Worm (Caenorhabditis elegans): ENCODE data around the gene Y25C1A.8.

Y25C1A.8 gene

ce11 chrII:3096857-3097256 lies 20.1 kb upstream of the Y25C1A.8 start, which contains the start of gene Y25C1A.14:
Y25C1A.14 (minus strand) TSS chrII:3096957.
- TF ChIP-seq him-1 (tag; optimal IDR thresholded peaks at IDR 0.05), result no peak
- no peak for TF ChIP-seq dao-5 (tag; optimal IDR thresholded peaks at IDR 0.05)
- TF ChIP-seq W03F9.2 (tag; optimal IDR thresholded peaks at IDR 0.05), result no peak

DNA sequence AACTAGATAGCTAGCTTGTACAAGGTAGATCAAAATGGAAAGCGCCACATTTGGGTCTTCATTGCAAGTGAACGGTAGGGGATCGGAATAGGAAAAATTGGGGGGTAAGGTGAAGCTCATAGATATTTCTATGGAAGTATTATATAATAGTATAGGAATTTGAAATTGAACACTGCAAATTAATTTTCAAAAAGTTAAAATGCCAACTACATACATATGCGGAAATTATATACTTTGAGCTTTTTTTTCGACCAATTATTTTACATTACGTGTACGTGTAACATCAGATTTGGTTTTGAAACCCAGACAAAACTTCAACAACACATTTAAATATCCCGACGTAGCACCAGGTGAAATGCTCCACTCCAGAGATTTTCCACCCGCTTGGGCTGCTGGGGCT lies 19.3 kb upstream of the Y25C1A.8 start, which contains the start of gene srg-23:
Gene srg-23, minus strand, starts transcription at position 101 of the 400 bp plus-strand sequence.
- TF ChIP-seq dao-5 (tag; optimal IDR thresholded peaks at IDR 0.05) (no peak), W03F9.2 (tag; optimal IDR thresholded peaks at IDR 0.05) (no peak), him-1 (tag; optimal IDR thresholded peaks at IDR 0.05) (no peak)

- TF ChIP-seq W03F9.2 (tag; optimal IDR thresholded peaks at IDR 0.05) (no peak), dao-5 (tag; optimal IDR thresholded peaks at IDR 0.05) (no peak), him-1 (tag; optimal IDR thresholded peaks at IDR 0.05) (no peak)
These were observed 16.6 kb upstream of the Y25C1A.8 start, which contains the start of gene srg-22 for ce11 chrII:3093352-3093751. srg-22 (minus strand) TSS chrII:3093452.

ce11 chrII:3091268-3091667 lies 14.5 kb upstream of the Y25C1A.8 start, which contains the start of gene srg-21:
srg-21 (minus strand) TSS chrII:3091368.
- TF ChIP-seq W03F9.2 (tag; optimal IDR thresholded peaks at IDR 0.05) (no peak), dao-5 (tag; optimal IDR thresholded peaks at IDR 0.05) (no peak), him-1 (tag; optimal IDR thresholded peaks at IDR 0.05) (no peak)

DNA sequence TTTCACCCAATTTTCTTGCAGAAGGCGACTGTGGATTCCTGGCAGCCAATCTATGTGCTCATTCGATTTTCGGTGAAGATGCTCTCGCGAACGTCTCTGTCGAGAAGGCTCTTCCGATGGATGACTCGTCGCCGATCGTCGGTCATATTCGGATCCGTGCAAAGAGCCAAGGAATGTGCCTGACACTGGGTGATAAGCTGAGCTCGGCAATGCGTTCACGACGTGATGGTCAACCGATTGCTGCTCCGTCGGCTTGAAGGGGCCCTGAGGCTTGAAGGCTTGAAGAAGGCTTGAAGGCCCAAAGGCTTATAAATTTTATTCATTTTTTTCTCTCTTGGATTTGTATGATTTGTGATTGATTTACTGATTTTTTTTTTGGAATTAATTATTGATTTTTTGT lies 10.4 kb upstream of the Y25C1A.8 start:
- TF ChIP-seq dao-5 (tag; optimal IDR thresholded peaks at IDR 0.05), result no peak

ce11 chrII:3078496-3078895 lies 1.7 kb upstream of the Y25C1A.8 start, which contains the start of gene copb-1:
copb-1 (plus strand) TSS chrII:3078796.
- TF ChIP-seq W03F9.2 (tag; optimal IDR thresholded peaks at IDR 0.05) (no peak), him-1 (tag; optimal IDR thresholded peaks at IDR 0.05) (no peak)

DNA sequence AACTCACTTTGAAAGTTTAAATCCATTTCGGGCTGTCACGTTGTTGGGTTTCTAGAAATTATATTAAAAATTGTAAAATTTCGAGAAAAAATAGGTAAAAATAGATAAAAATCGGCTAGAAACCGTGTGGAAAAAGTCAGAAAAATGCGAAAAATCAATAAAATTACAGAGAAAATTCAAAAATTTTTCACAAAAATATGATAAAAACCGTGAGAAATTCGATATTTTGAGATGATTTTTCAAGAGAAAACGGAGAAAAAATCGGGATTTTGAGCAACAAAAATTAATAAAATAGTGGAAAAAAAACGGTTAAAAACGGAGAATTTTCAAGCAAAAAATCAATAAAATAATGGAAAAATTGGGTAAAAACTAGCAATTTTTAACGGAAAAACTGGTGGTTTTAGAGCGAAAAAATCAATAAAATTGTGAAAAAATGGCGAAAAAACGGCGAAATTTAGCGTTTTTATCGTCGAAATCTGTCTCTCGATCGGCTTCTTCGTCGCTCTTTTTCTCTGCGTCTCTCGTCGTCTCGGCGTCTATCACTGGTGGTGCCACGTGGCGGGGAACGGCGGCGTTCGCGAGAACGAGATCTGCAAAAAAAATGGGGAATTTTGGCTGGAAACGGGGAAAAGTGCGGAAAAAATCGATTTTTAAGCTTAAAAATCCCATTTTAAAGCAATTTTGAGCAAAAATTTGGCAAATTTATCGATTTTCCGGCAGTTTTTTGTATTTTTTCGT lies 5.6 kb downstream of the Y25C1A.8 start, which contains the start of gene Y25C1A.7:
Gene Y25C1A.7, minus strand, starts transcription at position 51 of the 738 bp plus-strand sequence.
- TF ChIP-seq dao-5 (tag; optimal IDR thresholded peaks at IDR 0.05), result no peak
- TF ChIP-seq W03F9.2 (tag; optimal IDR thresholded peaks at IDR 0.05), result no peak
- TF ChIP-seq him-1 (tag; optimal IDR thresholded peaks at IDR 0.05), result no peak

DNA sequence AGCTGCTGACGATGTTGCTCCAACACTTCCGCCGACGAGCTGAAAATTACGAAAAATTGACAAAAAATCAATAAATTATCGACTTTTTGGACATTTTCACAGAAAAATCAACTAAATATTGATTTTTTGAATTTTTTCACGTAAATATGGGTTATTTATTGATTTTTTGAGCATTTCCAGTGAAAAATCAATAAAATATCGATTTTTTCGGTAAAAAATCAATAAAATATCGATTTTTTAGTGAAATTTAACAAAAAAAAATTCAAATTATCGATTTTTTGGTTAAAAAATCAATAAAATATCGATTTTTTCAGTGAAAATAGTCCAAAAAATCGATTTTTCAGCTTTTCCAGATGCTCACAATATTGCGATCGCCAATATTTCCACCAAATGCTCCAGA lies 6.6 kb downstream of the Y25C1A.8 start:
- TF ChIP-seq dao-5 (tag; optimal IDR thresholded peaks at IDR 0.05) (no peak), him-1 (tag; optimal IDR thresholded peaks at IDR 0.05) (no peak), W03F9.2 (tag; optimal IDR thresholded peaks at IDR 0.05) (no peak)

- TF ChIP-seq him-1 (tag; optimal IDR thresholded peaks at IDR 0.05) (no peak), dao-5 (tag; optimal IDR thresholded peaks at IDR 0.05) (no peak), W03F9.2 (tag; optimal IDR thresholded peaks at IDR 0.05) (no peak)
These were observed 8.1 kb downstream of the Y25C1A.8 start for ce11 chrII:3068646-3069045.

ce11 chrII:3067896-3068295 lies 8.9 kb downstream of the Y25C1A.8 start:
- TF ChIP-seq him-1 (tag; optimal IDR thresholded peaks at IDR 0.05), result no peak
- no peak for TF ChIP-seq W03F9.2 (tag; optimal IDR thresholded peaks at IDR 0.05)
- no peak for TF ChIP-seq dao-5 (tag; optimal IDR thresholded peaks at IDR 0.05)

ce11 chrII:3067447-3067846 lies 9.3 kb downstream of the Y25C1A.8 start:
- TF ChIP-seq dao-5 (tag; optimal IDR thresholded peaks at IDR 0.05) (no peak), W03F9.2 (tag; optimal IDR thresholded peaks at IDR 0.05) (no peak)

- TF ChIP-seq him-1 (tag; optimal IDR thresholded peaks at IDR 0.05), result no peak
- no peak for TF ChIP-seq dao-5 (tag; optimal IDR thresholded peaks at IDR 0.05)
- no peak for TF ChIP-seq W03F9.2 (tag; optimal IDR thresholded peaks at IDR 0.05)
These were observed 10.4 kb downstream of the Y25C1A.8 start for ce11 chrII:3066401-3066800.

ce11 chrII:3065086-3065485 lies 11.7 kb downstream of the Y25C1A.8 start:
- TF ChIP-seq W03F9.2 (tag; optimal IDR thresholded peaks at IDR 0.05) (no peak), him-1 (tag; optimal IDR thresholded peaks at IDR 0.05) (no peak), dao-5 (tag; optimal IDR thresholded peaks at IDR 0.05) (no peak)

DNA sequence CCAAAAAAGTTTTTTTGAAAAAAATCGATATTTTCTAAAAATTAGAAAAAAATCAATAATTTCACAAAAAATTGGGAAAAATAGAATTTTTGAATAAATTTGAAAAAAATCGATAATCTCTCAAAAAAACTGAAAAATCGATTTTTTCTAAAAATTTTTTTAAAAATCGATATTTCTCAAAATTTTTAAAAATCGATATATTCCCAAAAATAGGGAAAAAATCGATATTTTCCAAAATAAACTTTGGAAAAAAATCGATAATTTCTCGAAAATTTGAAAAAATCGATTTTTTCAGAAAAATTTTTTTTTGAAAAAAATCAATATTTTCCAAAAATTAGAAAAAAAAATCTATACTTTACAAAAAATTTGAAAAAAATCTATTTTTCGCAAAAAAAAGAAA lies 12.1 kb downstream of the Y25C1A.8 start:
- TF ChIP-seq him-1 (tag; optimal IDR thresholded peaks at IDR 0.05) (no peak), W03F9.2 (tag; optimal IDR thresholded peaks at IDR 0.05) (no peak), dao-5 (tag; optimal IDR thresholded peaks at IDR 0.05) (no peak)

- TF ChIP-seq dao-5 (tag; optimal IDR thresholded peaks at IDR 0.05), result no peak
- no peak for TF ChIP-seq W03F9.2 (tag; optimal IDR thresholded peaks at IDR 0.05)
- TF ChIP-seq him-1 (tag; optimal IDR thresholded peaks at IDR 0.05), result no peak
These were observed 12.8 kb downstream of the Y25C1A.8 start for ce11 chrII:3063984-3064383.
